Worm (Caenorhabditis elegans): Measurements from ENCODE around the gene Y76B12C.4.

The Y76B12C.4 gene

DNA sequence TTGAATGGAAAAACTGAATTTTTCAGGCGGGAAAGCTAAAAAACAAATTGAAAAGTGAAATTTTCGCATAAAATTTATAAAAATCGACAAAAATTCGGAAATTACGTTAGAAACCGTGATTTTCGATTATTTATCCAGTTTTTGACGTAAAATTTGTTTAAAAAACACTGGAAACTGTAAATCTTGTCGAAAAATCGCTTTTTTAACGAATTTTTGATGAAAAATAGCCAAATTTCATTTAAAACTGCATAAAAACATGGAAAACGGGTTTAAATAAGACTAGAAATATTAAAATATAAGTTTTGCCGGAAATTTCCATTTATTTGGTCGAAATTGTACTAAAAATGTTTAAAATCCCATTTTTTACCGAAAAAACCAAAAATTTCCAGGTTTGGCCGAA, 48.0 kb downstream of the Y76B12C.4 start:
- TF ChIP-seq pha-4 (tag; optimal IDR thresholded peaks at IDR 0.05) (no peak), eor-1 (tag; optimal IDR thresholded peaks at IDR 0.05) (no peak), nhr-11 (tag; optimal IDR thresholded peaks at IDR 0.05) (no peak), unc-39 (tag; optimal IDR thresholded peaks at IDR 0.05) (no peak), fos-1 (tag; optimal IDR thresholded peaks at IDR 0.05) (no peak), elt-1 (tag; optimal IDR thresholded peaks at IDR 0.05) (no peak), R02D3.7 (tag; optimal IDR thresholded peaks at IDR 0.05) (no peak), ztf-4 (tag; optimal IDR thresholded peaks at IDR 0.05) (no peak), daf-12 (tag; optimal IDR thresholded peaks at IDR 0.05) (no peak), egl-5 (tag; optimal IDR thresholded peaks at IDR 0.05) (no peak), ceh-16 (tag; optimal IDR thresholded peaks at IDR 0.05) (no peak), aly-2 (tag; optimal IDR thresholded peaks at IDR 0.05) (no peak), nhr-237 (tag; optimal IDR thresholded peaks at IDR 0.05) (no peak), fkh-10 (GFP tag; optimal IDR thresholded peaks at IDR 0.05) (no peak), skn-1 (tag; optimal IDR thresholded peaks at IDR 0.05) (no peak), pqm-1 (tag; optimal IDR thresholded peaks at IDR 0.05) (no peak), mml-1 (tag; optimal IDR thresholded peaks at IDR 0.05) (no peak), ama-1 (optimal IDR thresholded peaks at IDR 0.05) (no peak)

- TF ChIP-seq eor-1 (tag; optimal IDR thresholded peaks at IDR 0.05) (no peak), elt-3 (tag; optimal IDR thresholded peaks at IDR 0.05) (no peak), nhr-12 (tag; optimal IDR thresholded peaks at IDR 0.05) (no peak), nhr-23 (tag; optimal IDR thresholded peaks at IDR 0.05) (no peak), lin-15B (tag; optimal IDR thresholded peaks at IDR 0.05) (peak; percentile 68), pha-4 (tag; optimal IDR thresholded peaks at IDR 0.05) (peak; percentile 44), elt-1 (tag; optimal IDR thresholded peaks at IDR 0.05) (no peak), ama-1 (optimal IDR thresholded peaks at IDR 0.05) (no peak), elt-2 (tag; optimal IDR thresholded peaks at IDR 0.05) (no peak), snpc-4 (tag; optimal IDR thresholded peaks at IDR 0.05) (no peak), nfya-1 (tag; optimal IDR thresholded peaks at IDR 0.05; ENCODE audit: insufficient read depth) (peak; percentile 5), aly-2 (tag; optimal IDR thresholded peaks at IDR 0.05) (no peak)
Observed at ce11 chrIV:1923722-1924121, 48.4 kb downstream of the Y76B12C.4 start, which contains the start of gene denn-4. Gene denn-4 (plus strand): TSS chrIV:1924001.

Data from whole organism, L3 larva.